Worm (Caenorhabditis elegans) whole organism, late embryonic: ENCODE measurements around the gene ZK1307.2.

Source experiments
- ama-1 ChIP-seq: fragments of 150-350 bp; optimal IDR thresholded peaks from 2 replicates; lab custom pipeline; 2014
- madf-2 ChIP-seq: sonication (generic microtip); optimal IDR thresholded peaks from 2 replicates; lab custom pipeline; 2017; ENCODE audit warnings: missing genetic modification characterization, missing compliant biosample characterization

- TF ChIP-seq ama-1 (lab: Kevin White, UChicago) (no peak), madf-2 (no peak)
Observed at ce11 chrII:9656210-9656755, 2.5 kb upstream of the ZK1307.2 start, which contains the start of gene gstk-1.
